Worm (Caenorhabditis elegans): ENCODE data around the gene nhr-34.

DNA sequence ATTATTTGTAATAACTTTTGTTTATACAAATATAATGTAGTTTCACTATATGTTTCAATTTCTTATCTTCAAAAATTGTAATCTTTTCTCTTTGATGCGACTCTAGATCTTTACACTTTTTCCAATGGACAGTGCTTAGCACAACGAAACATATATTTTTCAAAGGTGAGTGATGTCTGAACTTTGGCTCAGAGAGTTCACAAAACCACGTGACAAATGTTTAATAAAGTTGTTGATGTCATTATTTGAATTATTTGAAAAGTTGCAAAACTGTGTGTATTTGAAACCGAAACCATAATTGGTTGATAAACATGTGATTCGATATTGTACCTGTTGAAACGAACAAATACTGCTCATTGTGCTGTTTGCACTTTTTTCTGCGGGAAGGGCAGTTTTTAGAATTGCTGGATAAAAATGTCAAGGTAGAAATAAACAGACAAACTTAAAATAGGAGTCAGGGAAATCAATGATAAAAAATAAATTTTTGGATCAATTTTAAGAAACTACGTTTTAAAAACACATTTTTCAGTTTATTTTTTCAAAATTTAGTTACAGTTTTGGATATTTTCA, 7.3 kb downstream of the nhr-34 start:
- no peak for TF ChIP-seq blmp-1 (tag; optimal IDR thresholded peaks at IDR 0.05; ENCODE audit: insufficient read depth)
- no peak for TF ChIP-seq nhr-6 (tag; optimal IDR thresholded peaks at IDR 0.05)
- TF ChIP-seq ztf-11 (tag; optimal IDR thresholded peaks at IDR 0.05) = no peak
- no peak for TF ChIP-seq mab-5 (tag; optimal IDR thresholded peaks at IDR 0.05)
- TF ChIP-seq sma-3 (GFP tag; optimal IDR thresholded peaks at IDR 0.05) = no peak
